In genomic region chr3R:24585042-24585698, dm6 we compare ENCODE assay signal across 1 fruit fly cellular context.
TF ChIP-seq lines count a peak whose summit lies in the region.

Gene CG13625 (minus strand): TSS chr3R:24585160.
Gene mld (plus strand): TSS chr3R:24585653.

TF ChIP-seq in whole organism, embryonic, 481 proteins besides CTCF, POLR2A, EP300 and RAD21 (continued from another document and continues in another):
- TF ChIP-seq CG10267 (tag; optimal IDR thresholded peaks at IDR 0.05; lab: Kevin White, UChicago) = peak; percentile 49
- no peak for TF ChIP-seq Adf1 (GFP tag; IDR thresholded peaks at IDR 0.05; lab: Robert Waterston, UW)
- TF ChIP-seq Tbp (GFP tag; optimal IDR thresholded peaks at IDR 0.05; lab: Kevin White, UChicago) = no peak
- no peak for TF ChIP-seq pb (GFP tag; optimal IDR thresholded peaks at IDR 0.05; lab: Kevin White, UChicago)
- peak; percentile 15 for TF ChIP-seq CHES-1-like (GFP tag; optimal IDR thresholded peaks at IDR 0.05; lab: Kevin White, UChicago)
- TF ChIP-seq wor (GFP tag; IDR thresholded peaks at IDR 0.05; lab: Robert Waterston, UW) = no peak
- TF ChIP-seq Med (GFP tag; lab: Kevin White, UChicago) = peak; percentile 86
- TF ChIP-seq CG31365 (tag; optimal IDR thresholded peaks at IDR 0.05; lab: Kevin White, UChicago) = peak; percentile 88
- peak in 1 of 2 experiments; percentile 0 for TF ChIP-seq Hr51 (GFP tag; optimal IDR thresholded peaks at IDR 0.05; lab: Kevin White, UChicago)
- TF ChIP-seq sna (GFP tag; IDR thresholded peaks at IDR 0.05; lab: Robert Waterston, UW; ENCODE audit: partially characterized antibody) = no peak
- TF ChIP-seq danr (GFP tag; IDR thresholded peaks at IDR 0.05; lab: Robert Waterston, UW) = no peak
- TF ChIP-seq tx (GFP tag; optimal IDR thresholded peaks at IDR 0.05; lab: Kevin White, UChicago) = no peak
- no peak for TF ChIP-seq otp (GFP tag; IDR thresholded peaks at IDR 0.05; lab: Robert Waterston, UW)
- TF ChIP-seq HLHmδ (GFP tag; optimal IDR thresholded peaks at IDR 0.05; lab: Kevin White, UChicago) = no peak
- no peak for TF ChIP-seq CG8281 (tag; optimal IDR thresholded peaks at IDR 0.05; lab: Kevin White, UChicago)
- TF ChIP-seq Abd-B (GFP tag; optimal IDR thresholded peaks at IDR 0.05; lab: Kevin White, UChicago) = peak; percentile 68
- TF ChIP-seq br (optimal IDR thresholded peaks at IDR 0.05; lab: Kevin White, UChicago) = no peak
- no peak for TF ChIP-seq CG8290 (GFP tag; optimal IDR thresholded peaks at IDR 0.05; lab: Kevin White, UChicago)
- peak in 1 of 2 experiments; percentile 19 for TF ChIP-seq CG8290 (tag; optimal IDR thresholded peaks at IDR 0.05; lab: Kevin White, UChicago)
- TF ChIP-seq sug (tag; optimal IDR thresholded peaks at IDR 0.05; lab: Kevin White, UChicago) = peak; percentile 14
- peak; percentile 10 for TF ChIP-seq CG11504 (tag; optimal IDR thresholded peaks at IDR 0.05; lab: Kevin White, UChicago)
- TF ChIP-seq chn (GFP tag; optimal IDR thresholded peaks at IDR 0.05; lab: Kevin White, UChicago) = peak; percentile 18
- no peak for TF ChIP-seq fd102C (GFP tag; optimal IDR thresholded peaks at IDR 0.05; lab: Kevin White, UChicago)
- no peak for TF ChIP-seq trh (GFP tag; optimal IDR thresholded peaks at IDR 0.05; lab: Kevin White, UChicago)
- peak; percentile 81 for TF ChIP-seq abd-A (tag; optimal IDR thresholded peaks at IDR 0.05; lab: Kevin White, UChicago)
- TF ChIP-seq CG8924 (tag; optimal IDR thresholded peaks at IDR 0.05; lab: Kevin White, UChicago) = peak; percentile 31
- TF ChIP-seq gcm (GFP tag; optimal IDR thresholded peaks at IDR 0.05; lab: Kevin White, UChicago) = no peak
- peak; percentile 6 for TF ChIP-seq CG2712 (tag; optimal IDR thresholded peaks at IDR 0.05; lab: Kevin White, UChicago)
- no peak for TF ChIP-seq Opbp (GFP tag; IDR thresholded peaks at IDR 0.05; lab: Robert Waterston, UW; ENCODE audit: partially characterized antibody)
- TF ChIP-seq CG18262 (tag; optimal IDR thresholded peaks at IDR 0.05; lab: Kevin White, UChicago) = peak; percentile 2
- no peak for TF ChIP-seq C15 (GFP tag; IDR thresholded peaks at IDR 0.05; lab: Robert Waterston, UW)
- peak; percentile 7 for TF ChIP-seq HmgZ (tag; optimal IDR thresholded peaks at IDR 0.05; lab: Kevin White, UChicago)
- no peak for TF ChIP-seq CG15696 (tag; optimal IDR thresholded peaks at IDR 0.05; lab: Kevin White, UChicago)
- TF ChIP-seq CG5953 (GFP tag; IDR thresholded peaks at IDR 0.05; lab: Robert Waterston, UW) = no peak
- TF ChIP-seq Doc3 (GFP tag; IDR thresholded peaks at IDR 0.05; lab: Robert Waterston, UW; ENCODE audit: partially characterized antibody) = no peak
- TF ChIP-seq bsh (GFP tag; optimal IDR thresholded peaks at IDR 0.05; lab: Kevin White, UChicago) = no peak
- TF ChIP-seq Dad (GFP tag; optimal IDR thresholded peaks at IDR 0.05; lab: Kevin White, UChicago) = peak; percentile 11
- peak; percentile 78 for TF ChIP-seq CG9797 (GFP tag; optimal IDR thresholded peaks at IDR 0.05; lab: Kevin White, UChicago)
- no peak for TF ChIP-seq CG7786 (GFP tag; optimal IDR thresholded peaks at IDR 0.05; lab: Kevin White, UChicago)
- TF ChIP-seq CG18476 (GFP tag; optimal IDR thresholded peaks at IDR 0.05; lab: Kevin White, UChicago) = no peak
- TF ChIP-seq dysf (GFP tag; IDR thresholded peaks at IDR 0.05; lab: Robert Waterston, UW) = no peak
- TF ChIP-seq tio (GFP tag; optimal IDR thresholded peaks at IDR 0.05; lab: Kevin White, UChicago) = no peak
- peak; percentile 6 for TF ChIP-seq CG9727 (GFP tag; optimal IDR thresholded peaks at IDR 0.05; lab: Kevin White, UChicago)
- TF ChIP-seq Gug (GFP tag; IDR thresholded peaks at IDR 0.05; lab: Robert Waterston, UW) = no peak
- peak; percentile 100 for TF ChIP-seq CG17186 (GFP tag; optimal IDR thresholded peaks at IDR 0.05; lab: Kevin White, UChicago)
- TF ChIP-seq Dbx (GFP tag; IDR thresholded peaks at IDR 0.05; lab: Robert Waterston, UW) = no peak
- peak; percentile 73 for TF ChIP-seq Sry-δ (GFP tag; optimal IDR thresholded peaks at IDR 0.05; lab: Kevin White, UChicago)
- TF ChIP-seq Dll (GFP tag; IDR thresholded peaks at IDR 0.05; lab: Robert Waterston, UW; ENCODE audit: partially characterized antibody) = no peak
- TF ChIP-seq al (GFP tag; IDR thresholded peaks at IDR 0.05; lab: Robert Waterston, UW) = no peak
- TF ChIP-seq CG2129 (GFP tag; IDR thresholded peaks at IDR 0.05; lab: Robert Waterston, UW; ENCODE audit: partially characterized antibody) = no peak
- no peak for TF ChIP-seq CG7987 (GFP tag; optimal IDR thresholded peaks at IDR 0.05; lab: Kevin White, UChicago)
- peak; percentile 12 for TF ChIP-seq CG15514 (GFP tag; optimal IDR thresholded peaks at IDR 0.05; lab: Kevin White, UChicago)
- TF ChIP-seq CG1603 (tag; optimal IDR thresholded peaks at IDR 0.05; lab: Kevin White, UChicago) = peak; percentile 22
- no peak for TF ChIP-seq Stat92E (GFP tag; optimal IDR thresholded peaks at IDR 0.05; lab: Kevin White, UChicago)
- peak; percentile 9 for TF ChIP-seq CG17829 (tag; optimal IDR thresholded peaks at IDR 0.05; lab: Kevin White, UChicago)
- no peak for TF ChIP-seq ssp (GFP tag; IDR thresholded peaks at IDR 0.05; lab: Robert Waterston, UW)
- TF ChIP-seq Lpt (GFP tag; optimal IDR thresholded peaks at IDR 0.05; lab: Kevin White, UChicago) = no peak
- TF ChIP-seq CG8765 (GFP tag; IDR thresholded peaks at IDR 0.05; lab: Robert Waterston, UW) = no peak
- TF ChIP-seq hkb (optimal IDR thresholded peaks at IDR 0.05; lab: Kevin White, UChicago) = peak; percentile 36
- TF ChIP-seq hkb (GFP tag; IDR thresholded peaks at IDR 0.05; lab: Robert Waterston, UW) = no peak
- TF ChIP-seq CG12659 (GFP tag; optimal IDR thresholded peaks at IDR 0.05; lab: Kevin White, UChicago) = peak; percentile 55
- no peak for TF ChIP-seq Hmx (GFP tag; optimal IDR thresholded peaks at IDR 0.05; lab: Kevin White, UChicago)
- TF ChIP-seq E2f1 (GFP tag; IDR thresholded peaks at IDR 0.05; lab: Robert Waterston, UW) = no peak
- peak; percentile 13 for TF ChIP-seq ind (GFP tag; optimal IDR thresholded peaks at IDR 0.05; lab: Kevin White, UChicago)
- TF ChIP-seq Doc2 (GFP tag; IDR thresholded peaks at IDR 0.05; lab: Robert Waterston, UW) = no peak
- no peak for TF ChIP-seq dimm (GFP tag; IDR thresholded peaks at IDR 0.05; lab: Robert Waterston, UW)
- TF ChIP-seq az2 (GFP tag; optimal IDR thresholded peaks at IDR 0.05; lab: Kevin White, UChicago) = no peak
- TF ChIP-seq schlank (tag; optimal IDR thresholded peaks at IDR 0.05; lab: Kevin White, UChicago) = no peak
- no peak for TF ChIP-seq CG11085 (GFP tag; IDR thresholded peaks at IDR 0.05; lab: Robert Waterston, UW)
- TF ChIP-seq Atf6 (GFP tag; IDR thresholded peaks at IDR 0.05; lab: Robert Waterston, UW) = no peak
- TF ChIP-seq CG4617 (GFP tag; optimal IDR thresholded peaks at IDR 0.05; lab: Kevin White, UChicago; ENCODE audit: borderline replicate concordance) = peak; percentile 32
- no peak for TF ChIP-seq CG7839 (tag; optimal IDR thresholded peaks at IDR 0.05; lab: Kevin White, UChicago)
- peak; percentile 3 for TF ChIP-seq CG18764 (GFP tag; optimal IDR thresholded peaks at IDR 0.05; lab: Kevin White, UChicago)
- no peak for TF ChIP-seq CG12071 (GFP tag; optimal IDR thresholded peaks at IDR 0.05; lab: Kevin White, UChicago)
- no peak for TF ChIP-seq ase (GFP tag; IDR thresholded peaks at IDR 0.05; lab: Robert Waterston, UW)
- TF ChIP-seq bcd (GFP tag; optimal IDR thresholded peaks at IDR 0.05; lab: Kevin White, UChicago) = no peak
- TF ChIP-seq pho (GFP tag; optimal IDR thresholded peaks at IDR 0.05; lab: Kevin White, UChicago) = no peak
- TF ChIP-seq peb (GFP tag; IDR thresholded peaks at IDR 0.05; lab: Robert Waterston, UW) = no peak
- peak; percentile 87 for TF ChIP-seq pzg (GFP tag; optimal IDR thresholded peaks at IDR 0.05; lab: Kevin White, UChicago)
- TF ChIP-seq CG12219 (GFP tag; optimal IDR thresholded peaks at IDR 0.05; lab: Kevin White, UChicago) = no peak
- TF ChIP-seq Max (GFP tag; optimal IDR thresholded peaks at IDR 0.05; lab: Kevin White, UChicago) = peak; percentile 42
- TF ChIP-seq CG4328 (GFP tag; optimal IDR thresholded peaks at IDR 0.05; lab: Kevin White, UChicago) = no peak
- TF ChIP-seq TFAM (GFP tag; optimal IDR thresholded peaks at IDR 0.05; lab: Kevin White, UChicago) = no peak
- no peak for TF ChIP-seq CG3281 (GFP tag; optimal IDR thresholded peaks at IDR 0.05; lab: Kevin White, UChicago)
- TF ChIP-seq CG13123 (GFP tag; optimal IDR thresholded peaks at IDR 0.05; lab: Kevin White, UChicago) = no peak
- TF ChIP-seq gt (GFP tag; IDR thresholded peaks at IDR 0.05; lab: Robert Waterston, UW) = no peak
- no peak for TF ChIP-seq Atf3 (GFP tag; optimal IDR thresholded peaks at IDR 0.05; lab: Kevin White, UChicago)
- no peak for TF ChIP-seq yki (optimal IDR thresholded peaks at IDR 0.05; lab: Kevin White, UChicago)
- peak; percentile 97 for TF ChIP-seq sqz (GFP tag; optimal IDR thresholded peaks at IDR 0.05; lab: Kevin White, UChicago)
- no peak for TF ChIP-seq cwo (GFP tag; optimal IDR thresholded peaks at IDR 0.05; lab: Kevin White, UChicago)
- TF ChIP-seq Asciz (GFP tag; optimal IDR thresholded peaks at IDR 0.05; lab: Kevin White, UChicago) = no peak
- TF ChIP-seq CG10565 (GFP tag; optimal IDR thresholded peaks at IDR 0.05; lab: Kevin White, UChicago) = no peak
- TF ChIP-seq CG17568 (GFP tag; optimal IDR thresholded peaks at IDR 0.05; lab: Kevin White, UChicago) = no peak
- no peak for TF ChIP-seq eyg (GFP tag; optimal IDR thresholded peaks at IDR 0.05; lab: Kevin White, UChicago)
- no peak for TF ChIP-seq cad (GFP tag; optimal IDR thresholded peaks at IDR 0.05; lab: Kevin White, UChicago)
- no peak for TF ChIP-seq slou (GFP tag; optimal IDR thresholded peaks at IDR 0.05; lab: Kevin White, UChicago)
- TF ChIP-seq CG2199 (GFP tag; IDR thresholded peaks at IDR 0.05; lab: Robert Waterston, UW) = no peak
- TF ChIP-seq CG11695 (GFP tag; IDR thresholded peaks at IDR 0.05; lab: Robert Waterston, UW) = no peak
- TF ChIP-seq exex (tag; optimal IDR thresholded peaks at IDR 0.05; lab: Kevin White, UChicago) = peak; percentile 56
- no peak for TF ChIP-seq lmd (GFP tag; IDR thresholded peaks at IDR 0.05; lab: Robert Waterston, UW)
- TF ChIP-seq org-1 (GFP tag; optimal IDR thresholded peaks at IDR 0.05; lab: Kevin White, UChicago) = no peak
- TF ChIP-seq Gsc (GFP tag; IDR thresholded peaks at IDR 0.05; lab: Robert Waterston, UW) = no peak
- TF ChIP-seq inv (GFP tag; IDR thresholded peaks at IDR 0.05; lab: Robert Waterston, UW; ENCODE audit: partially characterized antibody) = no peak
- TF ChIP-seq CG17359 (tag; optimal IDR thresholded peaks at IDR 0.05; lab: Kevin White, UChicago) = peak; percentile 1
- TF ChIP-seq CG4854 (GFP tag; optimal IDR thresholded peaks at IDR 0.05; lab: Kevin White, UChicago) = peak; percentile 10
- TF ChIP-seq slp2 (GFP tag; optimal IDR thresholded peaks at IDR 0.05; lab: Kevin White, UChicago) = no peak
- TF ChIP-seq CG6175 (GFP tag; IDR thresholded peaks at IDR 0.05; lab: Robert Waterston, UW) = no peak
- TF ChIP-seq CG32767 (GFP tag; IDR thresholded peaks at IDR 0.05; lab: Robert Waterston, UW) = no peak
- TF ChIP-seq zen2 (GFP tag; IDR thresholded peaks at IDR 0.05; lab: Robert Waterston, UW; ENCODE audit: partially characterized antibody) = no peak
- TF ChIP-seq CG12391 (tag; optimal IDR thresholded peaks at IDR 0.05; lab: Kevin White, UChicago) = peak; percentile 45
- TF ChIP-seq gsb (GFP tag; IDR thresholded peaks at IDR 0.05; lab: Robert Waterston, UW) = no peak
- no peak for TF ChIP-seq CG32772 (GFP tag; IDR thresholded peaks at IDR 0.05; lab: Robert Waterston, UW)
- no peak for TF ChIP-seq CG17612 (GFP tag; IDR thresholded peaks at IDR 0.05; lab: Robert Waterston, UW)
- no peak for TF ChIP-seq sc (optimal IDR thresholded peaks at IDR 0.05; lab: Kevin White, UChicago)
- TF ChIP-seq sc (GFP tag; optimal IDR thresholded peaks at IDR 0.05; lab: Kevin White, UChicago) = no peak
- no peak for TF ChIP-seq CG3847 (GFP tag; IDR thresholded peaks at IDR 0.05; lab: Robert Waterston, UW)
- TF ChIP-seq Hmr (GFP tag; optimal IDR thresholded peaks at IDR 0.05; lab: Kevin White, UChicago) = no peak
- TF ChIP-seq CG6654 (GFP tag; optimal IDR thresholded peaks at IDR 0.05; lab: Kevin White, UChicago) = no peak
- TF ChIP-seq zen (tag; optimal IDR thresholded peaks at IDR 0.05; lab: Kevin White, UChicago) = no peak
- TF ChIP-seq Xbp1 (GFP tag; optimal IDR thresholded peaks at IDR 0.05; lab: Kevin White, UChicago) = no peak
- no peak for TF ChIP-seq crc (GFP tag; optimal IDR thresholded peaks at IDR 0.05; lab: Kevin White, UChicago)
- TF ChIP-seq ERR (GFP tag; optimal IDR thresholded peaks at IDR 0.05; lab: Kevin White, UChicago) = no peak
- TF ChIP-seq tap (tag; optimal IDR thresholded peaks at IDR 0.05; lab: Kevin White, UChicago) = no peak
- no peak for TF ChIP-seq Nf-YA (GFP tag; IDR thresholded peaks at IDR 0.05; lab: Robert Waterston, UW)
- TF ChIP-seq Myb (GFP tag; optimal IDR thresholded peaks at IDR 0.05; lab: Kevin White, UChicago) = no peak
- TF ChIP-seq CG10543 (GFP tag; optimal IDR thresholded peaks at IDR 0.05; lab: Kevin White, UChicago) = no peak
- TF ChIP-seq CG1024 (GFP tag; IDR thresholded peaks at IDR 0.05; lab: Robert Waterston, UW) = no peak
- TF ChIP-seq Spps (tag; optimal IDR thresholded peaks at IDR 0.05; lab: Kevin White, UChicago) = no peak
- TF ChIP-seq CG7745 (tag; optimal IDR thresholded peaks at IDR 0.05; lab: Kevin White, UChicago) = no peak
- TF ChIP-seq Dp (GFP tag; optimal IDR thresholded peaks at IDR 0.05; lab: Kevin White, UChicago) = peak; percentile 85
- TF ChIP-seq crp (GFP tag; optimal IDR thresholded peaks at IDR 0.05; lab: Kevin White, UChicago) = no peak
- no peak for TF ChIP-seq CG10321 (GFP tag; IDR thresholded peaks at IDR 0.05; lab: Robert Waterston, UW)
- TF ChIP-seq run (tag; optimal IDR thresholded peaks at IDR 0.05; lab: Kevin White, UChicago) = no peak
- TF ChIP-seq aop (GFP tag; IDR thresholded peaks at IDR 0.05; lab: Robert Waterston, UW) = no peak
- TF ChIP-seq Ada2b (GFP tag; IDR thresholded peaks at IDR 0.05; lab: Robert Waterston, UW) = no peak
- no peak for TF ChIP-seq Blimp-1 (GFP tag; optimal IDR thresholded peaks at IDR 0.05; lab: Kevin White, UChicago)
- no peak for TF ChIP-seq lbe (GFP tag; optimal IDR thresholded peaks at IDR 0.05; lab: Kevin White, UChicago)
- no peak for TF ChIP-seq CG34422 (GFP tag; IDR thresholded peaks at IDR 0.05; lab: Robert Waterston, UW)
- TF ChIP-seq gfzf (GFP tag; optimal IDR thresholded peaks at IDR 0.05; lab: Kevin White, UChicago) = peak; percentile 80
- TF ChIP-seq CG4707 (GFP tag; optimal IDR thresholded peaks at IDR 0.05; lab: Kevin White, UChicago) = no peak
